Fruit fly (Drosophila melanogaster) whole organism: ENCODE data around the gene CG13306.

Experiments used
- CG8478 ChIP-seq: fragments of >200 bp; optimal IDR thresholded peaks from 2 replicates; lab custom pipeline; 2018; ENCODE audit warnings: inconsistent platforms
- Dll ChIP-seq: fragments of >200 bp; optimal IDR thresholded peaks from 2 replicates; lab custom pipeline; 2017
- EcR ChIP-seq, 2 experiments: fragments of >200 bp; optimal IDR thresholded peaks; 2 replicates each; lab custom pipeline; 2017; ENCODE audit warnings: missing biosample characterization in 2 of 2, missing genetic modification characterization in 2 of 2, missing genetic modification reagents in 2 of 2
- pan ChIP-seq: fragments of >200 bp; optimal IDR thresholded peaks from 2 replicates; lab custom pipeline; 2017
- psq ChIP-seq: fragments of >200 bp; optimal IDR thresholded peaks from 2 replicates; lab custom pipeline; 2017
- usp ChIP-seq: fragments of >200 bp; optimal IDR thresholded peaks from 2 replicates; lab custom pipeline; 2017; ENCODE audit warnings: missing biosample characterization, missing genetic modification characterization, mixed read lengths

Gene CG13306

dm6 chr3L:8749676-8750654 is at the start of gene CG13306:
Gene CG13306 (minus strand): TSS chr3L:8749726.
- TF ChIP-seq pan (lab: Kevin White, UChicago) (no peak), Dll (lab: Kevin White, UChicago) (no peak), EcR (GFP tag; optimal IDR thresholded peaks at IDR 0.05; lab: Kevin White, UChicago) (no peak), CG8478 (no peak), usp (GFP tag; lab: Kevin White, UChicago) (no peak), psq (no peak)

dm6 chr3L:8798539-8798938 is 49.0 kb upstream of the CG13306 start:
- TF ChIP-seq Dll (lab: Kevin White, UChicago) (no peak), CG8478 (no peak), pan (lab: Kevin White, UChicago) (no peak), EcR (GFP tag; optimal IDR thresholded peaks at IDR 0.05; lab: Kevin White, UChicago) (no peak), psq (no peak), usp (GFP tag; lab: Kevin White, UChicago) (no peak)

DNA sequence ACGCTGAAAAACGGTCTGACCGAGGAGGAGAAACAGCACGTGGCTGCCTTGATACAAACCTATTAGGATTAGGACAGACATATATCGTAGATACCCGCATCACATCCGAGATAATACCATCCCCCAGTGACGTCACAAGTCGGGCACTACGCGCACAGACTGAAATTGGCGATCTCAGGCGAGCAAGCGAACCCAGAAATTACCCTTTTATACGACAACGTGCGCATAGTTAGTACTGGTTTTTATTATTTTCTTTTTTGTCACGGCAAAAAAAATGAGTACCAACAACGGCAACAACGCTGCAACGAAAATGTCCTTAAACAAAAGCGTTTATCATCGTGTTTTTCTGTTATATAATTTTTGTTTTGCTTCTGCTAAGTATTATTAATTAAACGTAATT is 48.6 kb upstream of the CG13306 start:
- no peak for TF ChIP-seq CG8478
- no peak for TF ChIP-seq Dll (lab: Kevin White, UChicago)
- TF ChIP-seq usp (GFP tag; lab: Kevin White, UChicago) = no peak

DNA sequence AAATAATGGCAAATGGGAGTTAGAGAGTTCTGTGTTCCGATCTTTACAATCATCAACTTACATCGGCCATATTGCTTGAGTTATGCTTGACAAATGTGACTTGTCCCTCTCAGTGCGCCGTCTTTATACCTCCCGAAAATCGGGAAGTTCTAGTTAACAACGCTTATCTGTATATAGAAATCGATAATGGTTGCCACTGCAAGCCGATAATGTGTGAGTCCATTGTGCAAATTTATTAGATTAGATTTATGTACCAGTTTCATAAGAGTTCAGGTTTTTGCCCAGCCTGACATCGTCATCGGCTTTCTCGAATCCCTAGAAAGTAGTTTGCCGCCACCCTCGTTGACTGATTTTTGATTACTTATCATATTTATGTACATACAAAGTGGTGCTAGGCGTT is 38.9 kb upstream of the CG13306 start, which contains the start of gene Acbp5:
Gene Acbp5 (minus strand): TSS at position 101 of the 400 bp plus-strand sequence.
- TF ChIP-seq CG8478 (no peak), EcR (GFP tag; optimal IDR thresholded peaks at IDR 0.05; lab: Kevin White, UChicago) (no peak), usp (GFP tag; lab: Kevin White, UChicago) (no peak)

DNA sequence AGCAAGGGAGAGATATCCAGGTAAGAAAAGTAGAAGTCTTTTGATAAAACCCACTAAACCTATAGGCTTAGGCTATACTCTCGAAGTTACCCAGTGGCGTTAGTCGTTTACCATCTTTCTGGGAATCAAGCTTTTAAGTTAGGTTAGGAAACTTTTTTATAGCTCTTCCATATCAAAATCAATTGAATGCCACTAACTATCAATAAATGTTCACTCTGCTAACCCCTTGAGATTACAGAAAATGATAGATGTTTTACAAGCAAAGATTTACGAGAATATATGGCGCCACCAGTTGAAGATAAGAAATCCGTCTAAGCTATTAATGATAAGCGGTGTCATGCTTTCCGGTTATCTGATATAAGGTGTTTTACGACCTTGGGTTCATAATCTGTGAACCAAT is 38.2 kb upstream of the CG13306 start:
- TF ChIP-seq psq = no peak
- TF ChIP-seq pan (lab: Kevin White, UChicago) = no peak
- no peak for TF ChIP-seq EcR (GFP tag; optimal IDR thresholded peaks at IDR 0.05; lab: Kevin White, UChicago)
- no peak for TF ChIP-seq Dll (lab: Kevin White, UChicago)
- no peak for TF ChIP-seq CG8478

- TF ChIP-seq EcR (GFP tag; optimal IDR thresholded peaks at IDR 0.05; lab: Kevin White, UChicago) (no peak), psq (no peak), pan (lab: Kevin White, UChicago) (no peak)
These were observed 37.7 kb upstream of the CG13306 start for dm6 chr3L:8787240-8787639.

DNA sequence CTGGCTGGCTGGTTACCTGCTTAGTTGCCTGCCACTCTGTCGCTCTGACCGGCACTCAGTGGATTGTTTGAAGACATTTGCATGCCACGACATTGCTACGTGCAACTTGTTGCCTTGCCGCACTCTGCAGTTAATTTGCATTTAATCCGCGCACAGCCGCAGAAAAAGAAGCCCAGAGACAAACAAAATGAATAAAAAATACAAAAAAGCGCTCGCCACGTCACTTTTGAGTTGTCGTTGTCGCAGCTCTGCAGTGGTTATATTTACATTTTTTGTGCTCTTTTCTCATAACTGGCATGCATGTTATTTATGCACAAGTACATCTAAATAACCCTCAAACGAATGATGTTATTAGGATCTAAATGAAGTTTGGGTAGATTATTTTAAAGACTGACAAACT is 33.8 kb upstream of the CG13306 start:
- TF ChIP-seq EcR (GFP tag; optimal IDR thresholded peaks at IDR 0.05; lab: Kevin White, UChicago) = no peak
- TF ChIP-seq CG8478 = no peak
- TF ChIP-seq Dll (lab: Kevin White, UChicago) = no peak
- no peak for TF ChIP-seq psq
- TF ChIP-seq pan (lab: Kevin White, UChicago) = no peak
- TF ChIP-seq usp (GFP tag; lab: Kevin White, UChicago) = no peak

- TF ChIP-seq pan (lab: Kevin White, UChicago) (no peak), Dll (lab: Kevin White, UChicago) (no peak), usp (GFP tag; lab: Kevin White, UChicago) (no peak), psq (no peak), EcR (GFP tag; optimal IDR thresholded peaks at IDR 0.05; lab: Kevin White, UChicago) (no peak), CG8478 (no peak)
These were observed 32.5 kb upstream of the CG13306 start for dm6 chr3L:8781993-8782392.

dm6 chr3L:8780723-8781296 is 31.3 kb upstream of the CG13306 start:
- TF ChIP-seq EcR (GFP tag; optimal IDR thresholded peaks at IDR 0.05; lab: Kevin White, UChicago) (no peak), CG8478 (no peak), psq (no peak), usp (GFP tag; lab: Kevin White, UChicago) (no peak), pan (lab: Kevin White, UChicago) (no peak), Dll (lab: Kevin White, UChicago) (no peak)

DNA sequence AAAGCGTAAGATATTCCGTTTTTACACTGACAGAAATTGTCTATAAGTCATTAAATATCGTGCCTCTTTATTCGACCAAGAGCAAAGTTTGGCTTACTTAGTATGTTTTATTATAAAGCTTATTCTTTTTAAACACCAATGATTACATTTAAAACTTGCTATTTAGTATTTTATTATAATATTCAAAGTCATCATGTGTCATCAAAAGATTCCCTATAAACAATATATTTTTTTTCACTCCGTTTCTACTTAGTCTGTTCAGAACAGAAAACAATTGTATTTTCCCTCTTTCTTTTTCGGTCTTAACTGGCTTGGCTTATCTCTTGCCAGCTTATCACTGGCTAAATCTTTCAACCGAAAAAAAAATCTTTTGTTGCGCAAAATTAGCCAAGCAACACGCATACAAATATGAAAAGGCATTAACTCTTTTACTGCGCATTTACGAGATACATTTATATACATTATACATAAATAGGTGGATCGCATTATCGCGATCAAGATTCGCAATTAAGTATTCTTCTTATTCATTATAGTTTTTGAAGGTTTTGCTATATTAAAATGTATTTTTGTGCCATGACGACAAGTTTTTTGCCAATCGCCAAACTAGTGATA is 27.9 kb upstream of the CG13306 start:
- TF ChIP-seq Dll (lab: Kevin White, UChicago) (no peak), pan (lab: Kevin White, UChicago) (no peak), usp (GFP tag; lab: Kevin White, UChicago) (no peak), CG8478 (no peak), EcR (GFP tag; optimal IDR thresholded peaks at IDR 0.05; lab: Kevin White, UChicago) (no peak), psq (no peak)

DNA sequence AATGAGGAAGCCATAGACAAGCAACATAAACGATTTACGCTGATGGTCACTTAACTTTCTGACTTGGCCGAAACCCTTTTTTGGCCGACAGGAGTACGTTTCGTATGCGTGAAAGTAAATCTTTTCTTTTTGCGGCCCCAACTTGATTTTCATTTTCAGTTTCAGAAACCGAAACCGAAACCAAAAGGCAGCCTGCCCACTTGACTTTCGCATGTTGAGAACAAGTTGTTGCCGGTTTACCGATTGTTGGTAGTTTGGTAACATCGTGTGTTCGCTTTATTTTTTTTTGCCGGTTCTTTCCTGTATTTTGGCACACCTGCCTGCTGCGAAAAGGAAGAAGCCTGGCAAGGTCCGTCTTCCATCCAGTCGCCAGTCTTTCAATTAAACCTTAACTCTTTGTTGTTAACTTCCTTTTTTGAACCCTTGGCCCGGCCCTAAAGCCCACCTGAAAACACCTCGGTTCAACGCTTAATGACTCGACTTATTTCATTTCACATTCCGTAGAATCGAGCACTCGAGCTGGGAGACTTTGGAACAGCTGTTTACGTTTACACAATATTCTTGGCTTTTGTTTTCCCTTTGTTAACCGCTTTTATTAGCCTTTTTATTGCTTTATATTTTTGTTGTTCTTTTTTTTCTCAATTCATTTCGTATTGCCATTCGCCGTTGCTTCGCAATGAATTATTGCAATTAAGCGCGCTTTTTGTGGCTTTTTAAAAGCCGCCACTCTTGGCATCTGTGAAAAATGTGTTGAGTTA is 25.6 kb upstream of the CG13306 start:
- TF ChIP-seq EcR (GFP tag; optimal IDR thresholded peaks at IDR 0.05; lab: Kevin White, UChicago) (no peak), pan (lab: Kevin White, UChicago) (no peak), usp (GFP tag; lab: Kevin White, UChicago) (no peak), psq (no peak), Dll (lab: Kevin White, UChicago) (no peak), CG8478 (no peak)
